Worm (Caenorhabditis elegans): ENCODE measurements around the gene oac-6.

oac-6 gene

DNA sequence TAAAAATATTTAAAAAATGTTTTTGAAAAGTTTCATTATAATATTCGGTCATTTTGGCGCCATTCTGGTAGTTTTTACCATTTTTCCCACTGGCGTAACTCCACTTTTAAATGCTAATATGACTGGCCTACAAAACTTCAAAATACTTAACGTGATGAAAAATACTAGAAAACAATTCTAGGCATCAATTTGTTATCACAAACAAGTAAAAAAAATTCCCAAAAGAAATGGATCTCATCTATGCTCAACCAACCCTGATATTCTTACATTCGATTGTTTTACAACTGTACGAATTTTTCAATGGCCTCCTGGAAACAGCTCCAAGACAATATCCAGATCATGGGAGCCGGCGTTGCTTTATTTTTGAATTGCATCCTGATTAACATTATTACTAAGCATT lies 12.5 kb downstream of the oac-6 start, which contains the start of gene str-214:
Gene str-214, plus strand, starts transcription at position 301 of the 400 bp plus-strand sequence.
- no peak for TF ChIP-seq Y48G9A.11 (GFP tag; IDR thresholded peaks at IDR 0.05)

DNA sequence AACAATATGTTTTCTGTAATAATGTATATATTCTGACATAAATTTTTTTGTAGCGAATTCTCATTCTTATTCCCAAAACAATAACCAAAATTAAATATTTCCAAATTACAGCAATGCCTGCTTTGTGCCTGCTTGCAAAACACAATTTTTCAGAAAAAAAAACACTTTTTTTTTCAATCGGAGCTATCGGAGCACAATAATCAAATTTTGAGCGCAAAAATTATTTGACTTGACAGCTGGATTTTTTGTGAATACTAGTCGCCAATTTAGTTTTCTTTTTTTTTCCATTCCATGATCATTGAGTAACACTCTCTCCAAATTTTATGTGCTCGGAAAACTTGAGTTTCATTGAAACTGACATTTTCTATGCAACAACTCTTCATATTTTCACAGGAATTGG lies 14.7 kb downstream of the oac-6 start, which contains the start of gene srh-180:
Gene srh-180, plus strand, starts transcription at position 301 of the 400 bp plus-strand sequence.
- TF ChIP-seq unc-62 (GFP tag; optimal IDR thresholded peaks at IDR 0.05 in 1 of 2): peak in 1 of 2 experiments; percentile 74
- no peak for TF ChIP-seq unc-62 (tag; optimal IDR thresholded peaks at IDR 0.05)
- TF ChIP-seq madf-9 (GFP tag; conservative IDR thresholded peaks at IDR 0.05): no peak
- no peak for TF ChIP-seq mxl-3 (GFP tag; optimal IDR thresholded peaks at IDR 0.05)

- TF ChIP-seq mxl-2 (GFP tag; conservative IDR thresholded peaks at IDR 0.05) (no peak), unc-39 (tag; optimal IDR thresholded peaks at IDR 0.05) (no peak), mes-2 (tag; optimal IDR thresholded peaks at IDR 0.05; ENCODE audit: poor library complexity, severe bottlenecking) (no peak), nhr-237 (tag; optimal IDR thresholded peaks at IDR 0.05) (no peak), zip-2 (tag; optimal IDR thresholded peaks at IDR 0.05) (no peak), zfp-3 (GFP tag; conservative IDR thresholded peaks at IDR 0.05) (no peak), fkh-10 (GFP tag; optimal IDR thresholded peaks at IDR 0.05) (no peak), ztf-7 (tag; optimal IDR thresholded peaks at IDR 0.05) (no peak)
Observed at ce11 chrV:16322155-16322554, 19.6 kb downstream of the oac-6 start.

DNA sequence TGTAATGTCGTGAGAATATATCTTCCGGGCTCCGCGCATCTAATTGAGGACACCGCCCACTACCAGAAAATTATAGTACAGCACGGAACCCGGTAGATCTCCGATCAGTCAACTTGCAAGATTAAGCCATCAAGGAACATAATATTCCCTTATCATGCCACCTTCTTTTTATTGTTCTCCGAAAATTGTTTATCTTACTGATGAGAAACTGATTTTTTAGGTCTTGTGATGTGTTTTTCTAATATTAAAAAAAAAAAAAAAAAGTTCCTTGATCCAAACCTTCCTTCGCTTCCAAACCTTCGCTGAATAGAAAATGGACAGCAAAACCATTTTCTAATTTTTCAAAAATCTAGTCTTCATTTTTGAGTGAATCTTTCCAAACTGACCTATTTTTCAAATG lies 26.3 kb downstream of the oac-6 start, which contains the start of gene F57G8.7:
Gene F57G8.7, plus strand, starts transcription at position 301 of the 400 bp plus-strand sequence.
- TF ChIP-seq unc-130 (GFP tag; optimal IDR thresholded peaks at IDR 0.05): no peak
- no peak for TF ChIP-seq daf-16 (GFP tag; optimal IDR thresholded peaks at IDR 0.05)
- TF ChIP-seq daf-16 (tag; optimal IDR thresholded peaks at IDR 0.05): no peak
- no peak for TF ChIP-seq pqm-1 (tag; optimal IDR thresholded peaks at IDR 0.05)
- no peak for TF ChIP-seq pha-4 (GFP tag; IDR thresholded peaks at IDR 0.05)
- TF ChIP-seq pha-4 (tag; optimal IDR thresholded peaks at IDR 0.05): no peak
- no peak for TF ChIP-seq nhr-11 (tag; optimal IDR thresholded peaks at IDR 0.05)
- no peak for TF ChIP-seq nhr-77 (tag; optimal IDR thresholded peaks at IDR 0.05)
- no peak for TF ChIP-seq lin-13 (GFP tag; optimal IDR thresholded peaks at IDR 0.05)
- TF ChIP-seq hmg-1.1 (GFP tag; IDR thresholded peaks at IDR 0.05): no peak
- TF ChIP-seq lim-7 (GFP tag; IDR thresholded peaks at IDR 0.05): no peak
- TF ChIP-seq nhr-102 (tag; optimal IDR thresholded peaks at IDR 0.05): no peak
- TF ChIP-seq Y5F2A.4 (GFP tag; optimal IDR thresholded peaks at IDR 0.05): no peak
- TF ChIP-seq ztf-7 (tag; optimal IDR thresholded peaks at IDR 0.05): no peak
- no peak for TF ChIP-seq ctbp-1 (GFP tag; IDR thresholded peaks at IDR 0.05)
- no peak for TF ChIP-seq lir-3 (tag; optimal IDR thresholded peaks at IDR 0.05)
- TF ChIP-seq ama-1 (optimal IDR thresholded peaks at IDR 0.05): no peak
- no peak for TF ChIP-seq skn-1 (tag; optimal IDR thresholded peaks at IDR 0.05)
- no peak for TF ChIP-seq ceh-20 (GFP tag; IDR thresholded peaks at IDR 0.05)
- TF ChIP-seq cey-2 (tag; optimal IDR thresholded peaks at IDR 0.05; ENCODE audit: borderline replicate concordance, insufficient read depth): no peak

- TF ChIP-seq nhr-10 (tag; optimal IDR thresholded peaks at IDR 0.05): no peak
- no peak for TF ChIP-seq nhr-25 (tag; optimal IDR thresholded peaks at IDR 0.05; ENCODE audit: borderline replicate concordance, insufficient read depth)
- TF ChIP-seq lim-7 (GFP tag; IDR thresholded peaks at IDR 0.05): no peak
- no peak for TF ChIP-seq rbr-2 (tag; optimal IDR thresholded peaks at IDR 0.05)
- TF ChIP-seq ctbp-1 (GFP tag; IDR thresholded peaks at IDR 0.05): no peak
- no peak for TF ChIP-seq egl-27 (tag; optimal IDR thresholded peaks at IDR 0.05)
- no peak for TF ChIP-seq Y75B8A.6 (GFP tag; IDR thresholded peaks at IDR 0.05)
- no peak for TF ChIP-seq gei-8 (GFP tag; optimal IDR thresholded peaks at IDR 0.05)
- TF ChIP-seq vab-7 (GFP tag; IDR thresholded peaks at IDR 0.05): no peak
- no peak for TF ChIP-seq mxl-3 (GFP tag; optimal IDR thresholded peaks at IDR 0.05)
- TF ChIP-seq ZK546.5 (tag; optimal IDR thresholded peaks at IDR 0.05): no peak
- no peak for TF ChIP-seq unc-130 (GFP tag; optimal IDR thresholded peaks at IDR 0.05)
- TF ChIP-seq Y48G9A.11 (GFP tag; IDR thresholded peaks at IDR 0.05): no peak
- TF ChIP-seq T26A8.4 (GFP tag; IDR thresholded peaks at IDR 0.05): no peak
- no peak for TF ChIP-seq ceh-20 (GFP tag; IDR thresholded peaks at IDR 0.05)
- TF ChIP-seq F10B5.3 (tag; optimal IDR thresholded peaks at IDR 0.05): no peak
- no peak for TF ChIP-seq dmd-6 (GFP tag; IDR thresholded peaks at IDR 0.05)
- no peak for TF ChIP-seq nhr-237 (tag; optimal IDR thresholded peaks at IDR 0.05)
Observed at ce11 chrV:16333412-16333811, 30.9 kb downstream of the oac-6 start, which contains the start of gene srh-167. Gene srh-167 (plus strand): TSS chrV:16333712.

Data from whole organism, L4 larva.